Fruit fly (Drosophila melanogaster) whole organism, embryonic: ENCODE results near the gene gro.

Experiments
- Ada2b ChIP-seq: fragments of 200-800 bp; sonication (Bioruptor generic); IDR thresholded peaks from 2 replicates; pipeline ENCODE4 v1.3.6; 2022; ENCODE audit warnings: missing biosample characterization, missing genetic modification characterization
- Atf-2 ChIP-seq: fragments of 200-800 bp; sonication (Bioruptor generic); optimal IDR thresholded peaks from 2 replicates; lab custom pipeline; 2016; ENCODE audit warnings: missing biosample characterization, missing genetic modification characterization
- Atf3 ChIP-seq: fragments of 200-800 bp; sonication (Bioruptor generic); optimal IDR thresholded peaks from 3 replicates; lab custom pipeline; 2016; ENCODE audit warnings: missing biosample characterization, missing genetic modification characterization
- BEAF-32 ChIP-seq: fragments of 200-800 bp; sonication (Bioruptor generic); optimal IDR thresholded peaks from 3 replicates; lab custom pipeline; 2017; ENCODE audit warnings: missing biosample characterization, missing genetic modification characterization, mild to moderate bottlenecking, moderate library complexity, missing genetic modification reagents
- CG10147 ChIP-seq: fragments of 200-800 bp; sonication (Bioruptor generic); optimal IDR thresholded peaks from 2 replicates; lab custom pipeline; 2019; ENCODE audit warnings: missing biosample characterization, mild to moderate bottlenecking, missing genetic modification characterization, moderate library complexity
- CG11093 ChIP-seq: fragments of 200-800 bp; sonication (Bioruptor generic); IDR thresholded peaks from 3 replicates; pipeline ENCODE4 v1.3.6; 2022; ENCODE audit warnings: missing biosample characterization, missing genetic modification characterization
- CG12236 ChIP-seq: fragments of 200-800 bp; sonication (Bioruptor generic); optimal IDR thresholded peaks from 2 replicates; lab custom pipeline; 2016; ENCODE audit warnings: missing biosample characterization, missing genetic modification characterization
- CG14441 ChIP-seq: fragments of 200-800 bp; sonication (Bioruptor generic); IDR thresholded peaks from 2 replicates; pipeline ENCODE4 v1.3.6; 2022; ENCODE audit warnings: missing biosample characterization, missing genetic modification characterization
- CG1792 ChIP-seq: fragments of 200-800 bp; sonication (Bioruptor generic); optimal IDR thresholded peaks from 2 replicates; lab custom pipeline; 2016; ENCODE audit warnings: missing biosample characterization, missing genetic modification characterization
- CG18619 ChIP-seq: fragments of 200-800 bp; sonication (Bioruptor generic); optimal IDR thresholded peaks from 3 replicates; lab custom pipeline; 2017; ENCODE audit warnings: missing biosample characterization, mild to moderate bottlenecking, missing genetic modification characterization
- CG18764 ChIP-seq: fragments of 200-800 bp; sonication (Bioruptor generic); optimal IDR thresholded peaks from 3 replicates; lab custom pipeline; 2016; ENCODE audit warnings: missing biosample characterization, missing genetic modification characterization
- CG2129 ChIP-seq: fragments of 200-800 bp; sonication (Bioruptor generic); IDR thresholded peaks from 2 replicates; pipeline ENCODE4 v1.3.6; 2022; ENCODE audit warnings: missing biosample characterization, missing genetic modification characterization; ENCODE audit not compliant: partially characterized antibody
- CG31441 ChIP-seq: fragments of 200-800 bp; sonication (Bioruptor generic); IDR thresholded peaks from 2 replicates; pipeline ENCODE4 v1.3.6; 2022; ENCODE audit warnings: missing biosample characterization, missing genetic modification characterization
- CG6254 ChIP-seq: fragments of 200-800 bp; sonication (Bioruptor generic); optimal IDR thresholded peaks from 3 replicates; lab custom pipeline; 2017; ENCODE audit warnings: mild to moderate bottlenecking, missing biosample characterization, missing genetic modification reagents, missing genetic modification characterization
- CG7928 ChIP-seq: fragments of 200-800 bp; sonication (Bioruptor generic); optimal IDR thresholded peaks from 2 replicates; lab custom pipeline; 2017; ENCODE audit warnings: missing biosample characterization, mild to moderate bottlenecking, missing genetic modification characterization
- CG7987 ChIP-seq: fragments of 200-800 bp; sonication (Bioruptor generic); optimal IDR thresholded peaks from 2 replicates; lab custom pipeline; 2018; ENCODE audit warnings: missing biosample characterization, mild to moderate bottlenecking, missing genetic modification characterization, moderate library complexity
- CG9797 ChIP-seq: fragments of 200-800 bp; sonication (Bioruptor generic); optimal IDR thresholded peaks from 3 replicates; lab custom pipeline; 2018; ENCODE audit warnings: missing biosample characterization, mild to moderate bottlenecking, missing genetic modification characterization
- Fer3 ChIP-seq: fragments of 200-800 bp; sonication (Bioruptor generic); optimal IDR thresholded peaks from 2 replicates; lab custom pipeline; 2018; ENCODE audit warnings: missing biosample characterization, mild to moderate bottlenecking, missing genetic modification characterization, moderate library complexity
- Hmx ChIP-seq: fragments of 200-800 bp; sonication (Bioruptor generic); optimal IDR thresholded peaks from 2 replicates; lab custom pipeline; 2016; ENCODE audit warnings: missing biosample characterization, missing genetic modification characterization
- Kr ChIP-seq: fragments of 200-800 bp; sonication (Bioruptor generic); optimal IDR thresholded peaks from 2 replicates; lab custom pipeline; 2017; ENCODE audit warnings: missing biosample characterization, mild to moderate bottlenecking, missing genetic modification characterization
- Mad ChIP-seq: fragments of 200-800 bp; sonication (Bioruptor generic); optimal IDR thresholded peaks from 2 replicates; lab custom pipeline; 2016; ENCODE audit warnings: missing biosample characterization, missing genetic modification characterization
- Mrtf ChIP-seq: fragments of 200-800 bp; sonication (Bioruptor generic); IDR thresholded peaks from 3 replicates; pipeline ENCODE4 v1.3.6; 2022; ENCODE audit warnings: missing biosample characterization, missing genetic modification characterization
- NFAT ChIP-seq: fragments of 200-800 bp; sonication (Bioruptor generic); IDR thresholded peaks from 2 replicates; pipeline ENCODE4 v1.3.6; 2022; ENCODE audit warnings: missing biosample characterization, missing genetic modification characterization
- Oli ChIP-seq: fragments of 200-800 bp; sonication (Bioruptor generic); optimal IDR thresholded peaks from 2 replicates; lab custom pipeline; 2018; ENCODE audit warnings: missing biosample characterization, mild to moderate bottlenecking, missing genetic modification characterization, moderate library complexity
- Ssrp ChIP-seq: fragments of 200-800 bp; sonication (Bioruptor generic); optimal IDR thresholded peaks from 2 replicates; lab custom pipeline; 2018; ENCODE audit warnings: missing biosample characterization, mild to moderate bottlenecking, missing genetic modification characterization, moderate library complexity
- Xbp1 ChIP-seq: fragments of 200-800 bp; sonication (Bioruptor generic); optimal IDR thresholded peaks from 3 replicates; lab custom pipeline; 2016; ENCODE audit warnings: missing biosample characterization, mild to moderate bottlenecking, missing genetic modification characterization
- abd-A ChIP-seq: fragments of 200-800 bp; sonication (Bioruptor generic); optimal IDR thresholded peaks from 3 replicates; lab custom pipeline; 2019; ENCODE audit warnings: missing biosample characterization, mild to moderate bottlenecking, missing genetic modification characterization, moderate library complexity
- aop ChIP-seq: fragments of 200-800 bp; sonication (Bioruptor generic); IDR thresholded peaks from 2 replicates; pipeline ENCODE4 v1.3.6; 2022; ENCODE audit warnings: missing biosample characterization, missing genetic modification characterization
- ash1 ChIP-seq: fragments of 200-800 bp; sonication (Bioruptor generic); optimal IDR thresholded peaks from 2 replicates; lab custom pipeline; 2018; ENCODE audit warnings: missing biosample characterization, mild to moderate bottlenecking, missing genetic modification characterization
- caup ChIP-seq: fragments of 200-800 bp; sonication (Bioruptor generic); optimal IDR thresholded peaks from 3 replicates; lab custom pipeline; 2017; ENCODE audit warnings: missing biosample characterization, mild to moderate bottlenecking, missing genetic modification characterization, moderate library complexity; ENCODE audit not compliant: severe bottlenecking
- chn ChIP-seq: fragments of 200-800 bp; sonication (Bioruptor generic); optimal IDR thresholded peaks from 2 replicates; lab custom pipeline; 2016; ENCODE audit warnings: missing biosample characterization, missing genetic modification characterization
- crp ChIP-seq, 2 experiments: fragments of 200-800 bp; sonication (Bioruptor generic); optimal IDR thresholded peaks; 2 replicates in 1 of 2; 3 replicates in 1 of 2; lab custom pipeline; 2017; ENCODE audit warnings: missing biosample characterization in 2 of 2, missing genetic modification characterization in 2 of 2, mild to moderate bottlenecking in 1 of 2, moderate library complexity in 1 of 2
- da ChIP-seq: fragments of 200-800 bp; sonication (Bioruptor generic); optimal IDR thresholded peaks from 2 replicates; lab custom pipeline; 2016; ENCODE audit warnings: missing biosample characterization, missing genetic modification characterization
- disco-r ChIP-seq: fragments of 200-800 bp; sonication (Bioruptor generic); optimal IDR thresholded peaks from 2 replicates; lab custom pipeline; 2016; ENCODE audit warnings: missing biosample characterization, missing genetic modification characterization
- ewg ChIP-seq: fragments of 200-800 bp; sonication (Bioruptor generic); optimal IDR thresholded peaks from 3 replicates; lab custom pipeline; 2017; ENCODE audit warnings: mild to moderate bottlenecking, missing biosample characterization, missing genetic modification reagents, missing genetic modification characterization
- gt ChIP-seq: fragments of 200-800 bp; sonication (Bioruptor generic); IDR thresholded peaks from 2 replicates; pipeline ENCODE4 v1.3.6; 2022; ENCODE audit warnings: missing biosample characterization, missing genetic modification characterization
- her ChIP-seq: fragments of 200-800 bp; sonication (Bioruptor generic); optimal IDR thresholded peaks from 2 replicates; lab custom pipeline; 2016; ENCODE audit warnings: missing biosample characterization, missing genetic modification characterization
- maf-S ChIP-seq: fragments of 200-800 bp; sonication (Bioruptor generic); optimal IDR thresholded peaks from 2 replicates; lab custom pipeline; 2016; ENCODE audit warnings: missing biosample characterization, missing genetic modification characterization
- odd ChIP-seq: fragments of 200-800 bp; sonication (Bioruptor generic); optimal IDR thresholded peaks from 2 replicates; lab custom pipeline; 2017; ENCODE audit warnings: missing biosample characterization, mild to moderate bottlenecking, missing genetic modification characterization
- phol ChIP-seq: fragments of 200-800 bp; sonication (Bioruptor generic); optimal IDR thresholded peaks from 3 replicates; lab custom pipeline; 2018; ENCODE audit warnings: missing biosample characterization, mild to moderate bottlenecking, missing genetic modification characterization, moderate library complexity
- pros ChIP-seq: fragments of 200-800 bp; sonication (Bioruptor generic); optimal IDR thresholded peaks from 3 replicates; lab custom pipeline; 2019; ENCODE audit warnings: missing biosample characterization, mild to moderate bottlenecking, missing genetic modification characterization, moderate library complexity
- so ChIP-seq: fragments of 200-800 bp; sonication (Bioruptor generic); IDR thresholded peaks from 3 replicates; pipeline ENCODE4 v1.3.6; 2022; ENCODE audit warnings: missing biosample characterization, missing genetic modification characterization
- stc ChIP-seq: fragments of 200-800 bp; sonication (Bioruptor generic); IDR thresholded peaks from 2 replicates; pipeline ENCODE4 v1.3.6; 2022; ENCODE audit warnings: missing biosample characterization, missing genetic modification characterization
- tap ChIP-seq: fragments of 200-800 bp; optimal IDR thresholded peaks from 3 replicates; lab custom pipeline; 2019; ENCODE audit warnings: missing biosample characterization, mild to moderate bottlenecking, missing genetic modification characterization, moderate library complexity
- trem ChIP-seq: fragments of 200-800 bp; optimal IDR thresholded peaks from 3 replicates; lab custom pipeline; 2019; ENCODE audit warnings: missing biosample characterization, mild to moderate bottlenecking, missing genetic modification characterization, moderate library complexity
- trh ChIP-seq: fragments of 200-800 bp; sonication (Bioruptor generic); optimal IDR thresholded peaks from 2 replicates; lab custom pipeline; 2016; ENCODE audit warnings: missing biosample characterization, missing genetic modification characterization
- ttk ChIP-seq: fragments of 200-800 bp; sonication (Bioruptor generic); IDR thresholded peaks from 2 replicates; pipeline ENCODE4 v2.1.2; 2022; ENCODE audit warnings: missing biosample characterization, missing genetic modification characterization
- zen2 ChIP-seq: fragments of 200-800 bp; sonication (Bioruptor generic); IDR thresholded peaks from 3 replicates; pipeline ENCODE4 v1.3.6; 2022; ENCODE audit warnings: missing biosample characterization, missing genetic modification characterization; ENCODE audit not compliant: partially characterized antibody

Gene gro

DNA sequence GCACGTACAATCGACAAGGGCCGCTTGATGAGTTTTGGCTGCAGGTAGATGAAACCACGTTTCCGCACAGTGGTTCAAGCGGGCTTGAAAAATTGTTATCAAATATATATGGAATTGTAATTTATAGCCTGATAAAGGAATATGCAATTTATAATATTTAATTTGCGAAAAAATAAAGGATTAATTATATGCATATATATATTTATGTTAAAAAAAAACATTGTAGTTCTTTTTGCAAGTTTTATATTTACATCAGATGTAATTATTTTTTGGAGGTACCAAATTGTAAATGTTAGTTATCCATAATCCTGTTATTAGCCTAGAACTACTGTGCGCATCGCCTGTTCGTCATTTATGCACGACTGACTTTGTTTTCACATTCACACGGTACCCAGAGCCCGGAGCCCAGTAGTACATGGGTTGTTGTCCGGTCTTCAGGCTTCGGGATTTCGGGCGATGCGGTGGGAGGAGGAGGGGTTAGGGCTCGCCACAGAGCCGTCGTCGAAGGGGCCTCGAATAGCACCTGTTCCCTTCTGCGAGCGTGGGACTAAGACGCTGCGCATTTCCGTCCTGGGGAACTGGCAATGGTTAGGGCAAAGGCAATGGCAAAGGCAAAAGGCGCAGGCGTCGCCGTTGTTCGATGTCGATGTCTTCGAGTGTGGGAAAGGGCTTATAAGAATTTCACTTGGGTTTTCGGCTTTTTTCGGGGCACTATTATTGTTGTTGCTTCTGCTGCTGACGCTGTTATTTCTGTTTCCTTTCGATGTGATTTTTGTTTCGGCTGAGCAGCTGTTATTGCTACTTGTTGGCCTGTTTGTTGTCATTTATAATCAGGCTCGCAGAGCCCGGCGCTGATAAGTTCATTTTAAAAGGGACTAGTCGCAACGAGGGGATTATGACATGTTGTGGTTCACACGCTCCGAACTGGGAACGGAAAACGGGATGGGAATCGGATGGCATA is 23.5 kb upstream of the gro start (continued):
- no peak for TF ChIP-seq CG12236 (GFP tag; lab: Kevin White, UChicago)
- peak; percentile 83 for TF ChIP-seq CG6254
- peak; percentile 87 for TF ChIP-seq pros (GFP tag; lab: Kevin White, UChicago)
- TF ChIP-seq CG10147 (GFP tag; lab: Kevin White, UChicago) = peak; percentile 30
- TF ChIP-seq CG18619 (GFP tag; lab: Kevin White, UChicago) = peak; percentile 73
- TF ChIP-seq ewg = peak; percentile 36
- TF ChIP-seq crp (GFP tag; optimal IDR thresholded peaks at IDR 0.05; lab: Kevin White, UChicago) = peak in 1 of 2 experiments; percentile 34
- TF ChIP-seq her (GFP tag; lab: Kevin White, UChicago) = no peak
- TF ChIP-seq trem (tag; lab: Kevin White, UChicago) = peak; percentile 79
- peak; percentile 3 for TF ChIP-seq da
- 0 out of 3 replicates have a peak, but pooled peaks have one; percentile 3 for TF ChIP-seq Mrtf (GFP tag; lab: Robert Waterston, UW)
- TF ChIP-seq NFAT (GFP tag; lab: Robert Waterston, UW) = no peak
- TF ChIP-seq Ada2b (GFP tag; lab: Robert Waterston, UW) = peak; percentile 44
- no peak for TF ChIP-seq maf-S (GFP tag; lab: Kevin White, UChicago)
- no peak for TF ChIP-seq CG2129 (GFP tag; lab: Robert Waterston, UW)
- no peak for TF ChIP-seq BEAF-32 (GFP tag; lab: Kevin White, UChicago)
- peak; percentile 72 for TF ChIP-seq odd (GFP tag; lab: Kevin White, UChicago)
- peak; percentile 96 for TF ChIP-seq CG31441 (GFP tag; lab: Robert Waterston, UW)
- peak; percentile 92 for TF ChIP-seq Ssrp (tag; lab: Kevin White, UChicago)
- TF ChIP-seq abd-A (tag; lab: Kevin White, UChicago) = no peak
- TF ChIP-seq CG7928 (GFP tag; lab: Kevin White, UChicago) = no peak
- no peak for TF ChIP-seq disco-r
- TF ChIP-seq stc (GFP tag; lab: Robert Waterston, UW) = peak; percentile 76
- no peak for TF ChIP-seq CG9797
- TF ChIP-seq Oli (tag; lab: Kevin White, UChicago) = peak; percentile 88
- TF ChIP-seq CG14441 (GFP tag; lab: Robert Waterston, UW) = peak; percentile 52
- TF ChIP-seq Hmx (GFP tag; lab: Kevin White, UChicago) = no peak
- no peak for TF ChIP-seq Atf3 (GFP tag; lab: Kevin White, UChicago)
- TF ChIP-seq ttk = peak; percentile 73
- 0 out of 3 replicates have a peak, but pooled peaks have one; percentile 30 for TF ChIP-seq CG11093 (GFP tag; lab: Robert Waterston, UW)
- no peak for TF ChIP-seq chn (GFP tag; lab: Kevin White, UChicago)
- TF ChIP-seq phol (tag; lab: Kevin White, UChicago) = peak; percentile 93
- peak; percentile 63 for TF ChIP-seq Xbp1
- TF ChIP-seq Mad = no peak
- no peak for TF ChIP-seq CG7987
- TF ChIP-seq ash1 (GFP tag; lab: Kevin White, UChicago) = no peak
- peak; percentile 95 for TF ChIP-seq Kr (GFP tag; lab: Kevin White, UChicago)
- no peak for TF ChIP-seq zen2 (GFP tag; lab: Robert Waterston, UW)
- peak; percentile 19 for TF ChIP-seq caup
- no peak for TF ChIP-seq gt (GFP tag; lab: Robert Waterston, UW)
- peak; percentile 74; the same call in 1 of the 2 replicates for TF ChIP-seq aop
- TF ChIP-seq so = peak; percentile 71; the same call in 2 of the 3 replicates
- TF ChIP-seq CG18764 (GFP tag; lab: Kevin White, UChicago) = peak; percentile 35
- TF ChIP-seq tap (tag; lab: Kevin White, UChicago) = peak; percentile 66
- TF ChIP-seq trh (GFP tag; lab: Kevin White, UChicago) = peak; percentile 9
- no peak for TF ChIP-seq Atf-2 (GFP tag; lab: Kevin White, UChicago)
- peak; percentile 38 for TF ChIP-seq Fer3 (tag; lab: Kevin White, UChicago)
- no peak for TF ChIP-seq CG1792
